Worm (Caenorhabditis elegans) whole organism, L4 larva: ENCODE results near the gene T27A8.7.

Source experiments
- ZK546.5 ChIP-seq, 2 experiments: sonication (generic microtip); optimal IDR thresholded peaks; 2 replicates each; lab custom pipeline; 2017; ENCODE audit warnings: missing biosample characterization in 2 of 2, missing genetic modification characterization in 2 of 2
- ceh-82 ChIP-seq: sonication (generic microtip); optimal IDR thresholded peaks from 2 replicates; lab custom pipeline; 2017; ENCODE audit warnings: missing biosample characterization, missing genetic modification characterization
- nhr-102 ChIP-seq: sonication (generic microtip); optimal IDR thresholded peaks from 2 replicates; lab custom pipeline; 2016; ENCODE audit warnings: mild to moderate bottlenecking, missing genetic modification characterization, moderate library complexity, missing compliant biosample characterization

- TF ChIP-seq ZK546.5 (tag; optimal IDR thresholded peaks at IDR 0.05; lab: Kevin White, UChicago) (no peak), nhr-102 (tag; lab: Kevin White, UChicago) (no peak), ceh-82 (no peak)
Measured at ce11 chrX:16028980-16029379, 26.4 kb upstream of the T27A8.7 start.
